Fruit fly (Drosophila melanogaster): Measurements from ENCODE around the gene sturkopf.

sturkopf gene

dm6 chr3L:1334571-1335427 lies 21.6 kb upstream of the sturkopf start, which contains the start of the genes Hmbs and CG2211 (continued):
- TF ChIP-seq Hr51 (GFP tag; optimal IDR thresholded peaks at IDR 0.05) (peak; percentile 85 to 89), CG18011 (GFP tag; optimal IDR thresholded peaks at IDR 0.05) (peak; percentile 76), CG12942 (GFP tag; optimal IDR thresholded peaks at IDR 0.05) (peak; percentile 90), jumu (GFP tag; optimal IDR thresholded peaks at IDR 0.05) (peak; percentile 84), pnt (GFP tag; optimal IDR thresholded peaks at IDR 0.05) (peak; percentile 83), Hr78 (GFP tag; optimal IDR thresholded peaks at IDR 0.05) (peak in 1 of 2 experiments; percentile 90), CG17829 (tag; optimal IDR thresholded peaks at IDR 0.05) (peak; percentile 94), Elba2 (GFP tag; optimal IDR thresholded peaks at IDR 0.05) (peak; percentile 84), ac (GFP tag; optimal IDR thresholded peaks at IDR 0.05) (no peak), salm (tag; optimal IDR thresholded peaks at IDR 0.05) (peak; percentile 34), CG8281 (tag; optimal IDR thresholded peaks at IDR 0.05) (peak; percentile 48), CG31365 (tag; optimal IDR thresholded peaks at IDR 0.05) (peak; percentile 25), CG4360 (GFP tag; IDR thresholded peaks at IDR 0.05) (peak; percentile 66; the same call in 1 of the 2 replicates), sqz (GFP tag; optimal IDR thresholded peaks at IDR 0.05) (no peak), aop (GFP tag; IDR thresholded peaks at IDR 0.05) (peak; percentile 74), Ssrp (tag; optimal IDR thresholded peaks at IDR 0.05) (peak; percentile 77), CG6254 (GFP tag; optimal IDR thresholded peaks at IDR 0.05) (peak; percentile 61), CG6272 (GFP tag; IDR thresholded peaks at IDR 0.05) (peak; percentile 84), H2.0 (GFP tag; IDR thresholded peaks at IDR 0.05) (peak; percentile 82), CG12219 (GFP tag; optimal IDR thresholded peaks at IDR 0.05) (peak; percentile 68), croc (GFP tag; conservative IDR thresholded peaks at IDR 0.05) (peak; percentile 52; the same call in 1 of the 3 replicates), HmgD (GFP tag; optimal IDR thresholded peaks at IDR 0.05) (peak; percentile 90), CG32767 (GFP tag; IDR thresholded peaks at IDR 0.05) (peak; percentile 68; the same call in 1 of the 2 replicates), Spps (tag; optimal IDR thresholded peaks at IDR 0.05) (peak; percentile 73), Bgb (GFP tag; IDR thresholded peaks at IDR 0.05; ENCODE audit: partially characterized antibody) (peak; percentile 42; the same call in 1 of the 2 replicates), CG3838 (GFP tag; optimal IDR thresholded peaks at IDR 0.05) (peak; percentile 78), ken (GFP tag; IDR thresholded peaks at IDR 0.05) (peak; percentile 81), C15 (GFP tag; IDR thresholded peaks at IDR 0.05) (peak; percentile 72; the same call in 1 of the 3 replicates), hkb (optimal IDR thresholded peaks at IDR 0.05) (peak; percentile 67), hkb (GFP tag; IDR thresholded peaks at IDR 0.05) (peak; percentile 89), Ravus (GFP tag; IDR thresholded peaks at IDR 0.05) (peak; percentile 36; the same call in 1 of the 2 replicates), p53 (GFP tag; optimal IDR thresholded peaks at IDR 0.05) (peak; percentile 7), inv (GFP tag; IDR thresholded peaks at IDR 0.05; ENCODE audit: partially characterized antibody) (no peak; the same call in 1 of the 2 replicates), CG13123 (GFP tag; optimal IDR thresholded peaks at IDR 0.05) (peak; percentile 82), tx (GFP tag; optimal IDR thresholded peaks at IDR 0.05) (peak; percentile 87), CG10654 (GFP tag; optimal IDR thresholded peaks at IDR 0.05) (peak; percentile 86), CG7745 (tag; optimal IDR thresholded peaks at IDR 0.05) (no peak), E2f2 (GFP tag; IDR thresholded peaks at IDR 0.05) (peak; percentile 77), CG34376 (GFP tag; optimal IDR thresholded peaks at IDR 0.05) (peak; percentile 71), CG4707 (GFP tag; optimal IDR thresholded peaks at IDR 0.05) (no peak), CG6813 (GFP tag; optimal IDR thresholded peaks at IDR 0.05) (peak; percentile 79), CG33557 (GFP tag; optimal IDR thresholded peaks at IDR 0.05) (peak; percentile 79), NC2α (GFP tag; optimal IDR thresholded peaks at IDR 0.05) (peak; percentile 82), ttk (GFP tag; IDR thresholded peaks at IDR 0.05) (peak; percentile 77), Hsf (GFP tag; optimal IDR thresholded peaks at IDR 0.05) (peak; percentile 94), Max (GFP tag; optimal IDR thresholded peaks at IDR 0.05) (peak; percentile 92), CG13894 (tag; optimal IDR thresholded peaks at IDR 0.05) (peak; percentile 92), CG16863 (GFP tag; optimal IDR thresholded peaks at IDR 0.05) (peak; percentile 88)

Data from whole organism, embryonic.